Worm (Caenorhabditis elegans) whole organism, L4 larva: ENCODE results near the gene Y15E3A.3.

Experiments
- F49E8.2 ChIP-seq: sonication (generic microtip); optimal IDR thresholded peaks from 2 replicates; lab custom pipeline; 2016; ENCODE audit warnings: missing compliant biosample characterization, mild to moderate bottlenecking, missing genetic modification characterization, borderline replicate concordance
- R02D3.7 ChIP-seq: fragments of 150-350 bp; sonication (generic microtip); optimal IDR thresholded peaks from 3 replicates; lab custom pipeline; 2014; ENCODE audit warnings: missing biosample characterization, missing genetic modification characterization
- T26A8.4 ChIP-seq: fragments of 200-800 bp; sonication (Bioruptor generic); IDR thresholded peaks from 2 replicates; pipeline ENCODE4 v1.3.6; 2022; ENCODE audit warnings: missing genetic modification characterization, missing compliant biosample characterization
- Y105C5A.15 ChIP-seq: fragments of 200-800 bp; sonication (Bioruptor generic); IDR thresholded peaks from 2 replicates; pipeline ENCODE4 v1.3.6; 2022; ENCODE audit warnings: missing genetic modification characterization, missing compliant biosample characterization
- ceh-20 ChIP-seq: fragments of 200-800 bp; sonication (Bioruptor generic); IDR thresholded peaks from 2 replicates; pipeline ENCODE4 v1.3.6; 2022; ENCODE audit warnings: missing genetic modification reagents, missing genetic modification characterization, missing compliant biosample characterization
- ceh-32 ChIP-seq: sonication (generic microtip); optimal IDR thresholded peaks from 2 replicates; lab custom pipeline; 2016; ENCODE audit warnings: mild to moderate bottlenecking, missing genetic modification characterization, missing compliant biosample characterization; ENCODE audit not compliant: poor library complexity
- ceh-82 ChIP-seq: sonication (generic microtip); optimal IDR thresholded peaks from 2 replicates; lab custom pipeline; 2017; ENCODE audit warnings: missing biosample characterization, missing genetic modification characterization
- cey-2 ChIP-seq: sonication (generic microtip); optimal IDR thresholded peaks from 3 replicates; lab custom pipeline; 2017; ENCODE audit warnings: missing genetic modification characterization, mild to moderate bottlenecking, missing compliant biosample characterization, antibody characterized with exemption, borderline replicate concordance; ENCODE audit not compliant: insufficient read depth
- daf-16 ChIP-seq, 3 experiments: sonication (generic microtip); optimal IDR thresholded peaks; 2 replicates each; lab custom pipeline; 2016 to 2017; ENCODE audit warnings: missing genetic modification characterization in 3 of 3, missing genetic modification reagents in 3 of 3, mild to moderate bottlenecking in 2 of 3, missing compliant biosample characterization in 2 of 3, missing biosample characterization in 1 of 3, moderate library complexity in 1 of 3
- daf-8 ChIP-seq: fragments of 200-800 bp; sonication (Bioruptor generic); IDR thresholded peaks from 2 replicates; pipeline ENCODE4 v1.3.6; 2022; ENCODE audit warnings: missing genetic modification characterization, missing compliant biosample characterization
- dmd-8 ChIP-seq: fragments of 200-800 bp; sonication (Bioruptor generic); IDR thresholded peaks from 2 replicates; pipeline ENCODE4 v1.3.6; 2022; ENCODE audit warnings: missing genetic modification characterization, missing compliant biosample characterization
- dpl-1 ChIP-seq: fragments of 150-350 bp; optimal IDR thresholded peaks from 2 replicates; lab custom pipeline; 2014; ENCODE audit warnings: missing biosample characterization, missing genetic modification reagents, missing genetic modification characterization
- dve-1 ChIP-seq: sonication (generic microtip); optimal IDR thresholded peaks from 2 replicates; lab custom pipeline; 2017; ENCODE audit warnings: antibody characterized with exemption, mild to moderate bottlenecking, missing genetic modification characterization, missing compliant biosample characterization; ENCODE audit not compliant: insufficient read depth
- egl-27 ChIP-seq: sonication (generic microtip); optimal IDR thresholded peaks from 3 replicates; lab custom pipeline; 2017; ENCODE audit warnings: missing biosample characterization, missing genetic modification reagents, missing genetic modification characterization
- fkh-10 ChIP-seq: fragments of 150-350 bp; optimal IDR thresholded peaks from 2 replicates; lab custom pipeline; 2014; ENCODE audit warnings: missing biosample characterization, missing genetic modification reagents, missing genetic modification characterization
- fos-1 ChIP-seq: fragments of 150-350 bp; optimal IDR thresholded peaks from 2 replicates; lab custom pipeline; 2014; ENCODE audit warnings: missing biosample characterization, missing genetic modification characterization
- hlh-11 ChIP-seq: fragments of 200-800 bp; sonication (Bioruptor generic); optimal IDR thresholded peaks from 2 replicates; lab custom pipeline; 2018; ENCODE audit warnings: mild to moderate bottlenecking, missing genetic modification characterization, missing compliant biosample characterization
- lin-1 ChIP-seq: fragments of 200-800 bp; sonication (Bioruptor generic); IDR thresholded peaks from 2 replicates; pipeline ENCODE4 v1.3.6; 2022; ENCODE audit warnings: missing genetic modification reagents, missing genetic modification characterization, missing compliant biosample characterization
- lin-15B ChIP-seq: fragments of 150-350 bp; sonication (generic microtip); optimal IDR thresholded peaks from 3 replicates; lab custom pipeline; 2014; ENCODE audit warnings: missing biosample characterization, missing genetic modification characterization
- lin-38 ChIP-seq: fragments of 200-800 bp; sonication (Bioruptor generic); IDR thresholded peaks from 2 replicates; pipeline ENCODE4 v1.3.6; 2022; ENCODE audit warnings: missing genetic modification reagents, missing genetic modification characterization, missing compliant biosample characterization
- mdl-1 ChIP-seq, 2 experiments: fragments of 150-350 bp in 1 of 2; sonication (generic microtip) in 1 of 2; optimal IDR thresholded peaks; 2 replicates each; lab custom pipeline; 2014 to 2017; ENCODE audit warnings: missing biosample characterization in 2 of 2, missing genetic modification characterization in 2 of 2
- mdt-29 ChIP-seq: fragments of 200-800 bp; sonication (Bioruptor generic); IDR thresholded peaks from 2 replicates; pipeline ENCODE4 v1.3.6; 2022; ENCODE audit warnings: missing genetic modification reagents, missing genetic modification characterization, missing compliant biosample characterization
- nhr-102 ChIP-seq: sonication (generic microtip); optimal IDR thresholded peaks from 2 replicates; lab custom pipeline; 2016; ENCODE audit warnings: mild to moderate bottlenecking, missing genetic modification characterization, moderate library complexity, missing compliant biosample characterization
- nhr-111 ChIP-seq: fragments of 200-800 bp; sonication (Bioruptor generic); optimal IDR thresholded peaks from 2 replicates; lab custom pipeline; 2018; ENCODE audit warnings: mild to moderate bottlenecking, missing genetic modification characterization, missing compliant biosample characterization
- nhr-25 ChIP-seq: sonication (generic microtip); optimal IDR thresholded peaks from 2 replicates; lab custom pipeline; 2017; ENCODE audit warnings: missing genetic modification characterization, mild to moderate bottlenecking, missing compliant biosample characterization, antibody characterized with exemption, moderate library complexity, borderline replicate concordance; ENCODE audit not compliant: insufficient read depth
- nhr-28 ChIP-seq: fragments of 150-350 bp; optimal IDR thresholded peaks from 2 replicates; lab custom pipeline; 2014; ENCODE audit warnings: missing biosample characterization, missing genetic modification characterization
- pha-4 ChIP-seq, 2 experiments: fragments of 150-350 bp in 1 of 2; fragments of 200-800 bp in 1 of 2; sonication (Bioruptor generic) in 1 of 2; IDR thresholded peaks in 1 of 2; optimal IDR thresholded peaks in 1 of 2; 2 replicates each; pipeline versions ENCODE4 v1.3.6 to Lab custom; 2014 to 2022; ENCODE audit warnings: missing genetic modification characterization in 2 of 2, missing genetic modification reagents in 2 of 2, missing biosample characterization in 1 of 2, missing compliant biosample characterization in 1 of 2
- pqm-1 ChIP-seq: sonication (generic microtip); optimal IDR thresholded peaks from 2 replicates; lab custom pipeline; 2017; ENCODE audit warnings: missing biosample characterization, missing genetic modification characterization
- rbr-2 ChIP-seq: sonication (generic microtip); optimal IDR thresholded peaks from 2 replicates; lab custom pipeline; 2016; ENCODE audit warnings: missing genotype, missing genetic modification characterization, missing compliant biosample characterization
- saeg-2 ChIP-seq: fragments of 200-800 bp; sonication (Bioruptor generic); IDR thresholded peaks from 2 replicates; pipeline ENCODE4 v1.3.6; 2022; ENCODE audit warnings: missing genetic modification reagents, missing genetic modification characterization, missing compliant biosample characterization
- sdz-12 ChIP-seq: fragments of 200-800 bp; sonication (Bioruptor generic); optimal IDR thresholded peaks from 2 replicates; lab custom pipeline; 2018; ENCODE audit warnings: mild to moderate bottlenecking, missing genetic modification characterization, missing compliant biosample characterization
- set-16 ChIP-seq: fragments of 200-800 bp; sonication (Bioruptor generic); IDR thresholded peaks from 2 replicates; pipeline ENCODE4 v1.3.6; 2022; ENCODE audit warnings: missing genetic modification reagents, missing genetic modification characterization, missing compliant biosample characterization
- snpc-4 ChIP-seq: fragments of 150-350 bp; optimal IDR thresholded peaks from 2 replicates; lab custom pipeline; 2014; ENCODE audit warnings: missing biosample characterization, missing genetic modification characterization
- unc-62 ChIP-seq, 3 experiments: fragments of 150-350 bp in 1 of 3; sonication (generic microtip); optimal IDR thresholded peaks in 2 of 3; peaks in 1 of 3; 1 replicate in 1 of 3; 2 replicates in 2 of 3; lab custom pipeline; 2014 to 2017; ENCODE audit warnings: missing biosample characterization in 3 of 3, missing genetic modification characterization in 3 of 3, missing genetic modification reagents in 3 of 3, missing genotype in 1 of 3
- zfp-2 ChIP-seq: sonication (generic microtip); optimal IDR thresholded peaks from 2 replicates; lab custom pipeline; 2016; ENCODE audit warnings: mild to moderate bottlenecking, missing genetic modification characterization, missing compliant biosample characterization
- zip-11 ChIP-seq: fragments of 200-800 bp; sonication (Bioruptor generic); IDR thresholded peaks from 2 replicates; pipeline ENCODE4 v1.3.6; 2022; ENCODE audit warnings: missing genetic modification characterization, missing compliant biosample characterization
- zip-2 ChIP-seq: fragments of 150-350 bp; optimal IDR thresholded peaks from 2 replicates; lab custom pipeline; 2014; ENCODE audit warnings: missing biosample characterization, missing genetic modification characterization
- ztf-7 ChIP-seq: fragments of 150-350 bp; optimal IDR thresholded peaks from 2 replicates; lab custom pipeline; 2014; ENCODE audit warnings: missing biosample characterization, missing genetic modification characterization

Y15E3A.3 gene

DNA sequence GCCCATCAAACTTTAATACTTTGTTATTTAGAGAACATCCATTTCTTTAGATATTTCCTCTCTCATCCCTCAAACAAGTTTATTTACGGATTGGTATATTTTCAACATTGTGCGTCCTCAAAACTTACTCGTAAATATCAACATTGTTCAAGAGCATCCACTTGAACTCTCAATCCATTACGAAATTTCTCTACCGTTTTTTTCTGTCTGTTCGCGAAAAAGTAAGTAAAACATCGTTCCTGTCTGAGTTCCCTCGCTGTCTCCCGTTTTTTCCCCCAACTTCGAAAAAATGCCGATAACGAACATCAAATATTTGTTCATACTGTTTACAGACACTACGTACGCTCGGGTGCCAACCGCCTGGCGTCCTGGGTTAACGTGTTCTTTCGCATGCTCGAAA lies 9.3 kb upstream of the Y15E3A.3 start:
- TF ChIP-seq daf-16 (GFP tag; optimal IDR thresholded peaks at IDR 0.05; lab: Kevin White, UChicago) (no peak), daf-16 (tag; optimal IDR thresholded peaks at IDR 0.05; lab: Kevin White, UChicago) (peak; percentile 21), zip-2 (tag; lab: Kevin White, UChicago) (no peak), nhr-102 (tag; lab: Kevin White, UChicago) (no peak), F49E8.2 (tag; lab: Kevin White, UChicago) (no peak), fkh-10 (GFP tag; lab: Kevin White, UChicago) (no peak), dve-1 (tag; lab: Kevin White, UChicago) (no peak), ceh-32 (tag; lab: Kevin White, UChicago) (no peak), mdt-29 (no peak), ceh-20 (GFP tag; lab: Robert Waterston, UW) (no peak), rbr-2 (tag; lab: Kevin White, UChicago) (no peak), pha-4 (GFP tag; IDR thresholded peaks at IDR 0.05; lab: Robert Waterston, UW) (0 out of 2 replicates have a peak, but pooled peaks have one; percentile 27), pha-4 (tag; optimal IDR thresholded peaks at IDR 0.05; lab: Kevin White, UChicago) (peak; percentile 73), hlh-11 (tag; lab: Kevin White, UChicago) (no peak), cey-2 (tag; lab: Kevin White, UChicago) (no peak), saeg-2 (GFP tag; lab: Robert Waterston, UW) (no peak), mdl-1 (tag; optimal IDR thresholded peaks at IDR 0.05; lab: Kevin White, UChicago) (no peak), T26A8.4 (no peak), lin-38 (no peak)

ce11 chrX:15330664-15331063 lies 5.1 kb upstream of the Y15E3A.3 start, which contains the start of gene Y15E3A.4:
TSS of gene Y15E3A.4 (plus strand) at chrX:15330964.
- TF ChIP-seq lin-15B (tag; lab: Kevin White, UChicago) = no peak
- no peak for TF ChIP-seq zfp-2
- no peak for TF ChIP-seq dpl-1 (GFP tag; lab: Kevin White, UChicago)
- TF ChIP-seq sdz-12 = no peak
- TF ChIP-seq ceh-82 = no peak
- no peak for TF ChIP-seq fkh-10 (GFP tag; lab: Kevin White, UChicago)
- no peak for TF ChIP-seq ztf-7 (tag; lab: Kevin White, UChicago)
- no peak for TF ChIP-seq R02D3.7 (tag; lab: Kevin White, UChicago)
- TF ChIP-seq daf-8 = no peak
- no peak for TF ChIP-seq nhr-25 (tag; lab: Kevin White, UChicago)
- no peak for TF ChIP-seq zip-11 (GFP tag; lab: Robert Waterston, UW)
- no peak for TF ChIP-seq hlh-11 (tag; lab: Kevin White, UChicago)
- no peak for TF ChIP-seq set-16 (GFP tag; lab: Robert Waterston, UW)
- TF ChIP-seq Y105C5A.15 (GFP tag; lab: Robert Waterston, UW) = no peak
- TF ChIP-seq pqm-1 (tag; lab: Kevin White, UChicago) = no peak
- TF ChIP-seq nhr-111 = no peak
- no peak for TF ChIP-seq fos-1 (tag; lab: Kevin White, UChicago)
- no peak for TF ChIP-seq lin-1
- TF ChIP-seq dmd-8 = no peak

DNA sequence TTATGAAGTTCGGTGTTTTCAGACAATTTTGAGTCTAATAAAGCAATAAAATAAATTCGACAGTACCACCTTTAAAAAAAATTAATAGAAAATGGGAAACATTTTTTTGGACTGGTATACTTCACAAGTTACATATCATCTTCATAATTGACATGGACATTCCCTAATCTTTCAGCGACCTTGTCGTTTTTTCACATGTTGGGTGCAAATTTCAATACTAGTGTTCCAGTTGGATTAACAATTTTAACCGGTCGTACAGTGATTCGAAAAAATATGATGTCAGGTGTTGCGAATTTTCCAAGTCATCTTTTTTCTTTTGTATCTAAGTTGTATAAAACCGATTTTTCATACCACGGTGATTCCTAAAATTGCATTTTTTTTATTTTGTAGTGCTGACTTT lies 2.7 kb upstream of the Y15E3A.3 start:
- TF ChIP-seq snpc-4 (no peak), unc-62 (GFP tag; optimal IDR thresholded peaks at IDR 0.05 in 1 of 2; lab: Kevin White, UChicago) (peak in 1 of 2 experiments; percentile 56), unc-62 (tag; optimal IDR thresholded peaks at IDR 0.05; lab: Kevin White, UChicago) (no peak), nhr-28 (no peak), egl-27 (tag; lab: Kevin White, UChicago) (no peak)
